Worm (Caenorhabditis elegans) whole organism, L1 larva: ENCODE results near the gene mog-4.

Experiments used
- ama-1 ChIP-seq: fragments of 150-350 bp; optimal IDR thresholded peaks from 2 replicates; lab custom pipeline; 2014
- blmp-1 ChIP-seq: fragments of 150-350 bp; optimal IDR thresholded peaks from 2 replicates; lab custom pipeline; 2014; ENCODE audit warnings: missing biosample characterization, missing genetic modification characterization
- fos-1 ChIP-seq: fragments of 150-350 bp; optimal IDR thresholded peaks from 2 replicates; lab custom pipeline; 2014; ENCODE audit warnings: missing biosample characterization, missing genetic modification characterization
- jun-1 ChIP-seq: fragments of 150-350 bp; optimal IDR thresholded peaks from 2 replicates; lab custom pipeline; 2014; ENCODE audit warnings: missing biosample characterization, missing genetic modification reagents, missing genetic modification characterization
- lir-3 ChIP-seq: sonication (generic microtip); optimal IDR thresholded peaks from 2 replicates; lab custom pipeline; 2016; ENCODE audit warnings: mild to moderate bottlenecking, missing genetic modification characterization, moderate library complexity, missing compliant biosample characterization; ENCODE audit not compliant: poor library complexity
- pag-3 ChIP-seq: sonication (generic microtip); optimal IDR thresholded peaks from 2 replicates; lab custom pipeline; 2017; ENCODE audit warnings: missing genetic modification characterization, mild to moderate bottlenecking, missing compliant biosample characterization, antibody characterized with exemption, borderline replicate concordance; ENCODE audit not compliant: insufficient read depth
- tbx-2 ChIP-seq: sonication (generic microtip); optimal IDR thresholded peaks from 2 replicates; lab custom pipeline; 2016; ENCODE audit warnings: missing genetic modification characterization, missing compliant biosample characterization
- unc-130 ChIP-seq: fragments of 150-350 bp; optimal IDR thresholded peaks from 2 replicates; lab custom pipeline; 2017; ENCODE audit warnings: missing biosample characterization, missing genetic modification characterization, inconsistent platforms
- unc-62 ChIP-seq: fragments of 150-350 bp; optimal IDR thresholded peaks from 2 replicates; lab custom pipeline; 2014; ENCODE audit warnings: missing biosample characterization, missing genetic modification reagents, missing genetic modification characterization
- ztf-4 ChIP-seq: fragments of 150-350 bp; optimal IDR thresholded peaks from 2 replicates; lab custom pipeline; 2014; ENCODE audit warnings: missing biosample characterization, missing genetic modification characterization

- TF ChIP-seq unc-62 (GFP tag; lab: Kevin White, UChicago) (no peak), fos-1 (tag; lab: Kevin White, UChicago) (no peak), ztf-4 (tag; lab: Kevin White, UChicago) (no peak), ama-1 (lab: Kevin White, UChicago) (no peak), jun-1 (no peak), pag-3 (tag; lab: Kevin White, UChicago) (no peak), blmp-1 (tag; lab: Kevin White, UChicago) (no peak), tbx-2 (tag; lab: Kevin White, UChicago) (no peak), unc-130 (tag; lab: Kevin White, UChicago) (no peak), lir-3 (tag; lab: Kevin White, UChicago) (no peak)
Observed at ce11 chrII:14592629-14593028, 31.2 kb upstream of the mog-4 start.
